Worm (Caenorhabditis elegans) whole organism, early embryonic: Measurements from ENCODE around the gene M195.2.

Experiments used
- B0310.2 ChIP-seq: sonication (generic microtip); optimal IDR thresholded peaks from 2 replicates; lab custom pipeline; 2016; ENCODE audit warnings: mild to moderate bottlenecking, missing genetic modification characterization, missing compliant biosample characterization
- F13C5.2 ChIP-seq: sonication (generic microtip); optimal IDR thresholded peaks from 2 replicates; lab custom pipeline; 2017; ENCODE audit warnings: mild to moderate bottlenecking, missing genetic modification characterization, inconsistent platforms, missing compliant biosample characterization
- aly-1 ChIP-seq: sonication (generic microtip); optimal IDR thresholded peaks from 2 replicates; lab custom pipeline; 2016; ENCODE audit warnings: missing genetic modification characterization, missing compliant biosample characterization
- ama-1 ChIP-seq: fragments of 150-350 bp; optimal IDR thresholded peaks from 2 replicates; lab custom pipeline; 2014
- ceh-13 ChIP-seq: fragments of 200-800 bp; sonication (Bioruptor generic); optimal IDR thresholded peaks from 2 replicates; lab custom pipeline; 2018; ENCODE audit warnings: mild to moderate bottlenecking, missing genetic modification characterization, missing compliant biosample characterization
- ceh-36 ChIP-seq: sonication (generic microtip); optimal IDR thresholded peaks from 2 replicates; lab custom pipeline; 2016; ENCODE audit warnings: missing genetic modification characterization, inconsistent platforms, missing compliant biosample characterization
- ets-7 ChIP-seq: sonication (generic microtip); optimal IDR thresholded peaks from 2 replicates; lab custom pipeline; 2016; ENCODE audit warnings: missing genotype, missing genetic modification characterization, missing compliant biosample characterization
- flt-1 ChIP-seq: fragments of 200-800 bp; sonication (Bioruptor generic); IDR thresholded peaks from 2 replicates; pipeline ENCODE4 v1.3.6; 2022; ENCODE audit warnings: missing genetic modification characterization, missing compliant biosample characterization
- hmbx-1 ChIP-seq: sonication (generic microtip); optimal IDR thresholded peaks from 2 replicates; lab custom pipeline; 2016; ENCODE audit warnings: mild to moderate bottlenecking, missing genetic modification characterization, missing compliant biosample characterization
- hmg-4 ChIP-seq: fragments of 200-800 bp; sonication (Bioruptor generic); optimal IDR thresholded peaks from 2 replicates; lab custom pipeline; 2018; ENCODE audit warnings: mild to moderate bottlenecking, missing genetic modification characterization, missing compliant biosample characterization
- hnd-1 ChIP-seq: sonication (generic microtip); optimal IDR thresholded peaks from 2 replicates; lab custom pipeline; 2016; ENCODE audit warnings: missing genetic modification characterization, missing compliant biosample characterization
- pes-1 ChIP-seq: fragments of 200-800 bp; sonication (Bioruptor generic); IDR thresholded peaks from 2 replicates; pipeline ENCODE4 v1.3.6; 2022; ENCODE audit warnings: missing genetic modification reagents, missing genetic modification characterization, missing compliant biosample characterization
- scrt-1 ChIP-seq: fragments of 200-800 bp; sonication (Bioruptor generic); IDR thresholded peaks from 2 replicates; pipeline ENCODE4 v1.3.6; 2022; ENCODE audit warnings: missing genetic modification characterization, missing compliant biosample characterization
- sea-1 ChIP-seq: fragments of 200-800 bp; sonication (Bioruptor generic); conservative IDR thresholded peaks from 2 replicates; pipeline ENCODE4 v1.3.6; 2022; ENCODE audit warnings: missing genetic modification characterization, missing compliant biosample characterization
- tbx-11 ChIP-seq: fragments of 200-800 bp; sonication (Bioruptor generic); IDR thresholded peaks from 2 replicates; pipeline ENCODE4 v1.3.6; 2022; ENCODE audit warnings: missing genetic modification characterization, missing compliant biosample characterization
- tbx-37 ChIP-seq: fragments of 200-800 bp; sonication (Bioruptor generic); conservative IDR thresholded peaks from 2 replicates; pipeline ENCODE4 v1.3.6; 2022; ENCODE audit warnings: missing genetic modification reagents, missing genetic modification characterization, missing compliant biosample characterization
- tra-4 ChIP-seq: sonication (generic microtip); optimal IDR thresholded peaks from 2 replicates; lab custom pipeline; 2017; ENCODE audit warnings: missing genetic modification characterization, missing compliant biosample characterization

The M195.2 gene

DNA sequence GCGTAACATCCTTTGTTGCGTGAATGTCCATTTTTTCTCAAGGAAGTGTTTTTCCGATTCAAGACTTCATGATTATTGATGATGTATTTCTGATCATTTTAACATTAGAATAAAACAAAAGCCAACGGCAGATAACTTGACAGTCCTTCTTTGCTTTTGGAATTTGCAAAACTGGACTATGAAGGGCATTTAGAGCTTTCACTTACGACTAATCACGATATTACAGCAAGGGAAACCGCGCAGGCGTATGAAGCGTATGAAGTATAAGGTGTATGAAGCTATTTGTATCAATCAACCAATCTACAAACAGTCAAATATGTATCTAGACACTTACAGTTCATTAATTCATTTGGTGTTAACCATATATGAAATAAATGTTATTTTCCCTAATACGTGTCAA lies 17.2 kb downstream of the M195.2 start:
- no peak for TF ChIP-seq ceh-36 (tag; lab: Kevin White, UChicago)
- no peak for TF ChIP-seq scrt-1
- TF ChIP-seq pes-1 (GFP tag; lab: Robert Waterston, UW): no peak
- TF ChIP-seq ama-1: no peak
- no peak for TF ChIP-seq F13C5.2 (tag; lab: Kevin White, UChicago)
- TF ChIP-seq hnd-1 (tag; lab: Kevin White, UChicago): no peak
- no peak for TF ChIP-seq B0310.2
- TF ChIP-seq aly-1: no peak
- TF ChIP-seq tbx-11 (GFP tag; lab: Robert Waterston, UW): no peak
- TF ChIP-seq ets-7: no peak
- TF ChIP-seq sea-1 (GFP tag; lab: Robert Waterston, UW): no peak
- no peak for TF ChIP-seq ceh-13 (GFP tag; lab: Kevin White, UChicago)
- no peak for TF ChIP-seq hmg-4
- no peak for TF ChIP-seq tra-4
- no peak for TF ChIP-seq tbx-37 (GFP tag; lab: Robert Waterston, UW)
- TF ChIP-seq hmbx-1: no peak
- TF ChIP-seq flt-1 (GFP tag; lab: Robert Waterston, UW): no peak

DNA sequence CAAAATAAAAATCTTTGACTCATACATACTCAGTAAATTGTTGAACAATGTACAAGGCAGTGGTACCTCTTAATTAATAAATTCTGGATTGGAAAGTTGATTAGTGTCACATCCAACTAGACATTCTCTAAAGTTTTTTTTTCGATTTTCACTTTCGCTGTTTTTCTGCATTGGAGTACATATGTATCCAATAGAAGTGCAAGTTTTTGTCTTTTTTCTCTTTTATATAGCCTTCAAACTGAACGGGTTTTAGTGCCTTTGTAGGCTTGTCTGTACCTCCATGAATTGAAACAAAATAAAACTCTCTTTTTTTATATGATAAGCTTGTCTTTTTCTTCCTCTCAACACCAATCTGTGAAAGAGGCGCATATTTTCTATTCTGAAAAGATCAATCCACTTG lies 19.6 kb downstream of the M195.2 start:
- TF ChIP-seq flt-1 (GFP tag; lab: Robert Waterston, UW) (no peak), B0310.2 (no peak), ceh-13 (GFP tag; lab: Kevin White, UChicago) (no peak), aly-1 (no peak)

DNA sequence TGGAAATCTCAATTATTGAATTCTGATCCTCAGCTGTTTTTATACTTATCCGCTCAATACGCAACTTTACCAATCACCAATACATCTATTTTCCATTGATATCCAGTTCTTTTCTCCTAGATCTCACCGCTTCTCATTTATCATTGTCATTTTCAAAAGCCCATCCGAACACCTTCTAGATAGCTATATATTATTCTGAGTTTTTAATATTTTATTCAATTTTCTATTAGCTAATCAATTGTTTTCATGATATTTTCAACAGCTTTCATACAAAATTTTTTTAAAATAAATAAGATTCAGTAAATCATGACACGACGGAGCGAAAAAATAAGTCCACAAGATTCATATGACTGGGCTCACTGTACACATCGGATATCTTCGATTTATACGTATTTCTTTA lies 20.6 kb downstream of the M195.2 start, which contains the start of gene F49E12.12:
F49E12.12 (plus strand) TSS at position 301 of the 400 bp plus-strand sequence.
- no peak for TF ChIP-seq ceh-36 (tag; lab: Kevin White, UChicago)
- no peak for TF ChIP-seq B0310.2
- TF ChIP-seq hmbx-1: no peak
- TF ChIP-seq tbx-37 (GFP tag; lab: Robert Waterston, UW): no peak
- no peak for TF ChIP-seq hmg-4

DNA sequence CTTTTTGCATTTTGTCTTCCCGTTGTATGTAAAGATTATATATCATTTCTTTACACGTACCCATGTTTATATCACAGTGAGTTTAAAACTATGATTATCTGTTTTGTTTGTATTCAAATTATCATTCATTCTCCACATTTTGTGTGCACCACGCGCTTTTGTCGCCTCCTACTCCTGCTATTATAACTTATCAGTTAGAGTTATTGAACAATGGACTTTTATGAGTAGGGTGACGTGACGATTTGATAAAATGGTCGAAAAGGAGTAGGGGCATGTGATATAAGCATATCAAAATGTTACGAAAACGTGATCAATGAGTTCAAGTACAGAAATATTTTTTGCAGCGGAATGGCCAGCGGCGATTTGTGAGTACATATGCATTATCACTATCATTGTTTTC lies 22.3 kb downstream of the M195.2 start:
- TF ChIP-seq ets-7: no peak
- TF ChIP-seq aly-1: no peak
- no peak for TF ChIP-seq pes-1 (GFP tag; lab: Robert Waterston, UW)
- no peak for TF ChIP-seq hmbx-1
- no peak for TF ChIP-seq flt-1 (GFP tag; lab: Robert Waterston, UW)
- TF ChIP-seq hnd-1 (tag; lab: Kevin White, UChicago): no peak
- TF ChIP-seq B0310.2: no peak
- TF ChIP-seq scrt-1: no peak
- no peak for TF ChIP-seq ceh-13 (GFP tag; lab: Kevin White, UChicago)

DNA sequence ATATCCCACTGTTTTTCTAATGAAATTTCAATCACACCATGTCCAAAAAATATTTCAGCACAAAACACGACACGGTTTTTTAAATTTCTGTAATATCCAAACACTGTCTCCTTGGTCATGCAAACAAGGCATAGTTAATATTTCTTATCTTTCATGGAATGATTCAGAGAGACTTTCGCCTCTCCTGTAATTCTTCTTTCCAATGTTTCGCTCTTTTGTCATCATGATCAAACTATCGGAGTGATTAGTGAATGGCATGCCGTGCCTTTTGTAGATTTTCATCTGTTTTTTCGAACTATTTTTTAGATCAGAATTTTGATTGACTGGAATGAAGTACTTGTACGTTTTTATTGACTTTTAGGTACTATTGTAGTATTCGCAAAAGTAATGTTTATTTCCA lies 23.8 kb downstream of the M195.2 start:
- TF ChIP-seq scrt-1 (no peak), hmg-4 (no peak), tbx-11 (GFP tag; lab: Robert Waterston, UW) (no peak), aly-1 (no peak), tbx-37 (GFP tag; lab: Robert Waterston, UW) (no peak), hnd-1 (tag; lab: Kevin White, UChicago) (no peak), F13C5.2 (tag; lab: Kevin White, UChicago) (no peak), tra-4 (no peak), B0310.2 (no peak), ama-1 (no peak), sea-1 (GFP tag; lab: Robert Waterston, UW) (no peak), ceh-36 (tag; lab: Kevin White, UChicago) (no peak), ets-7 (no peak), hmbx-1 (no peak), flt-1 (GFP tag; lab: Robert Waterston, UW) (no peak), pes-1 (GFP tag; lab: Robert Waterston, UW) (no peak)

DNA sequence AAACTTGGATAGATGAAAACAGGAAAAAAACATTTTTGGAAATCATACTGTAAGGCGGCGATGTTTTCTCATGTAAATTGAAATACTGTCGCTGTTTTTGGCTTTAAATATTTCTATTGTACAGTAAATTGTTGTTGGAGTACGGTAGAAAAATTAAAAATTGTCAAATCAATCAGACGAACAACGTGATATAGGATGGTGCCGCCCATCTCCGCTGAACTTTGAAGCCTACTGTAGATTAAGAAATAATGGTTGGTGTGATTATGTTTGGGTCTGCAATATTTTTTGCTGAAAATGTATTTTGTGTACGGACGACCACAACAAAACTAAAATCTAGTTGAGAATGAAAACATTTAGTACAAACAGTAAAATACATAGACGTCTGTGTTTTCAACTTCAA lies 25.0 kb downstream of the M195.2 start:
- TF ChIP-seq flt-1 (GFP tag; lab: Robert Waterston, UW) (no peak), tbx-37 (GFP tag; lab: Robert Waterston, UW) (no peak), hmg-4 (no peak), aly-1 (no peak), hmbx-1 (no peak), ama-1 (no peak), scrt-1 (no peak), ceh-13 (GFP tag; lab: Kevin White, UChicago) (no peak), ceh-36 (tag; lab: Kevin White, UChicago) (no peak), pes-1 (GFP tag; lab: Robert Waterston, UW) (no peak), hnd-1 (tag; lab: Kevin White, UChicago) (no peak), sea-1 (GFP tag; lab: Robert Waterston, UW) (no peak)

DNA sequence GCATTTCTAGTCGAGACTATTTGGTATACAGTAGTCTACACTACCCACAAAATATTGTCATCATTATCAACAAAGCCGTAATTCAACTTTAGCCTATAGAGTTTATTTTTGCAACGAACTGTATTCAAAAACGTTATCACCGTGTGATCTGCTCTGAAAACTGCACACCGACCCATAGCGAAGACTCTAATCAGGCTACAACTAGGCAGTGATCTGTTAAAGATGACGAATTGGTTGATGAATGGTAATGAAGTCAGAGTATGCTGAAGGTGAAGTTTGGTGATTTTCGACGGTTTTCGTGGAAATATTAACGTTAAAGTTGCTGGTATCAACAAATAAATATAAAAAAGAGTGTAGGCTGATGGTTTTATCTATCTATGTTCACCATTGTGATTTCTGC lies 26.3 kb downstream of the M195.2 start:
- TF ChIP-seq hnd-1 (tag; lab: Kevin White, UChicago) (no peak), scrt-1 (no peak), flt-1 (GFP tag; lab: Robert Waterston, UW) (no peak), aly-1 (no peak), tra-4 (no peak), ceh-36 (tag; lab: Kevin White, UChicago) (no peak), hmg-4 (no peak), B0310.2 (no peak), ama-1 (no peak), F13C5.2 (tag; lab: Kevin White, UChicago) (no peak), ceh-13 (GFP tag; lab: Kevin White, UChicago) (no peak), ets-7 (no peak), tbx-11 (GFP tag; lab: Robert Waterston, UW) (no peak), hmbx-1 (no peak), pes-1 (GFP tag; lab: Robert Waterston, UW) (no peak), tbx-37 (GFP tag; lab: Robert Waterston, UW) (no peak), sea-1 (GFP tag; lab: Robert Waterston, UW) (no peak)

DNA sequence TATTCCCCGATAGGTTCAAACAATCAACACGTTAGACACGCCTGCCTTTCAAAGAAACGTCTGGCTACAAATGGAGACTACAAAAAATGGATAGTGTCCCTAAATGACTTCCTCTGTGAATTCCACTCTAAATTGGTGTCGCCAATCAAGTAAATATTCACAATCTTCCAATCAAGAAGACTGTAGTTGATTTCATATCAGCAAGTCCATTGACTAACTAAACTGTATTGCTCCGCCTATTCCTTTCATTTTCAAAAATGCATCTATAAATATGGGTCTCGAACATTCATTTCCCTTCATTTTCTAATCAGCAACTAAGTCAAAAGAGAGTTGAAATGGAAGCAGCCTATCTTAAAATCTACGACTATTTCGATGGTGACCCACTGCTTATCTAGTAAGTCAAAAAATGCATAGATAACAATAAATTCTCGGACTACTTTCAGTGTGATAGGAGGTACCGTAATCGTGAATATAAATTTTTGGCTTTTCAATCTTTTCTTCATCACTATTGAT lies 27.5 kb downstream of the M195.2 start, which contains the start of gene drd-1:
drd-1 (plus strand) TSS at position 51 of the 513 bp plus-strand sequence.
- TF ChIP-seq flt-1 (GFP tag; lab: Robert Waterston, UW) (no peak), F13C5.2 (tag; lab: Kevin White, UChicago) (no peak), hmbx-1 (no peak), ceh-36 (tag; lab: Kevin White, UChicago) (no peak), scrt-1 (no peak), tra-4 (no peak), hnd-1 (tag; lab: Kevin White, UChicago) (no peak), hmg-4 (no peak), ama-1 (no peak)
